Fruit fly (Drosophila melanogaster) whole organism, embryonic: ENCODE measurements around the gene Bgb.

ENCODE experiments used
- Adf1 ChIP-seq: fragments of 200-800 bp; sonication (Bioruptor generic); IDR thresholded peaks from 2 replicates; pipeline ENCODE4 v1.3.6; 2022; ENCODE audit warnings: missing biosample characterization, missing genetic modification characterization
- Atf3 ChIP-seq: fragments of 200-800 bp; sonication (Bioruptor generic); optimal IDR thresholded peaks from 3 replicates; lab custom pipeline; 2016; ENCODE audit warnings: missing biosample characterization, missing genetic modification characterization
- CG10209 ChIP-seq: fragments of 200-800 bp; sonication (Bioruptor generic); optimal IDR thresholded peaks from 3 replicates; lab custom pipeline; 2017; ENCODE audit warnings: missing biosample characterization, mild to moderate bottlenecking, missing genetic modification characterization, missing genetic modification reagents
- CG1024 ChIP-seq: fragments of 200-800 bp; sonication (Bioruptor generic); IDR thresholded peaks from 2 replicates; pipeline ENCODE4 v1.3.6; 2022; ENCODE audit warnings: missing biosample characterization, missing genetic modification characterization
- CG11093 ChIP-seq: fragments of 200-800 bp; sonication (Bioruptor generic); IDR thresholded peaks from 3 replicates; pipeline ENCODE4 v1.3.6; 2022; ENCODE audit warnings: missing biosample characterization, missing genetic modification characterization
- CG12236 ChIP-seq: fragments of 200-800 bp; sonication (Bioruptor generic); optimal IDR thresholded peaks from 2 replicates; lab custom pipeline; 2016; ENCODE audit warnings: missing biosample characterization, missing genetic modification characterization
- CG12769 ChIP-seq: fragments of 200-800 bp; sonication (Bioruptor generic); optimal IDR thresholded peaks from 2 replicates; lab custom pipeline; 2019; ENCODE audit warnings: missing biosample characterization, mild to moderate bottlenecking, missing genetic modification characterization, moderate library complexity
- CG15269 ChIP-seq: fragments of 200-800 bp; sonication (Bioruptor generic); optimal IDR thresholded peaks from 2 replicates; lab custom pipeline; 2018; ENCODE audit warnings: missing biosample characterization, mild to moderate bottlenecking, missing genetic modification characterization, moderate library complexity
- CG16815 ChIP-seq: fragments of 200-800 bp; sonication (Bioruptor generic); optimal IDR thresholded peaks from 3 replicates; lab custom pipeline; 2017; ENCODE audit warnings: missing biosample characterization, mild to moderate bottlenecking, missing genetic modification characterization
- CG17612 ChIP-seq: fragments of 200-800 bp; sonication (Bioruptor generic); IDR thresholded peaks from 2 replicates; pipeline ENCODE4 v1.3.6; 2022; ENCODE audit warnings: missing biosample characterization, missing genetic modification characterization
- CG1792 ChIP-seq: fragments of 200-800 bp; sonication (Bioruptor generic); optimal IDR thresholded peaks from 2 replicates; lab custom pipeline; 2016; ENCODE audit warnings: missing biosample characterization, missing genetic modification characterization
- CG18619 ChIP-seq: fragments of 200-800 bp; sonication (Bioruptor generic); optimal IDR thresholded peaks from 3 replicates; lab custom pipeline; 2017; ENCODE audit warnings: missing biosample characterization, mild to moderate bottlenecking, missing genetic modification characterization
- CG18764 ChIP-seq: fragments of 200-800 bp; sonication (Bioruptor generic); optimal IDR thresholded peaks from 3 replicates; lab custom pipeline; 2016; ENCODE audit warnings: missing biosample characterization, missing genetic modification characterization
- CG2199 ChIP-seq: fragments of 200-800 bp; sonication (Bioruptor generic); IDR thresholded peaks from 3 replicates; pipeline ENCODE4 v1.3.6; 2022; ENCODE audit warnings: missing biosample characterization, missing genetic modification characterization
- CG3163 ChIP-seq: fragments of 200-800 bp; sonication (Bioruptor generic); optimal IDR thresholded peaks from 3 replicates; lab custom pipeline; 2016; ENCODE audit warnings: missing biosample characterization, missing genetic modification characterization
- CG3726 ChIP-seq: fragments of 200-800 bp; sonication (Bioruptor generic); IDR thresholded peaks from 3 replicates; pipeline ENCODE4, ENCODE4 v1.3.6; 2022; ENCODE audit warnings: missing biosample characterization, missing genetic modification characterization
- CG4424 ChIP-seq: fragments of 200-800 bp; sonication (Bioruptor generic); optimal IDR thresholded peaks from 3 replicates; lab custom pipeline; 2016; ENCODE audit warnings: missing biosample characterization, missing genetic modification characterization
- CG6272 ChIP-seq: fragments of 200-800 bp; sonication (Bioruptor generic); IDR thresholded peaks from 2 replicates; pipeline ENCODE4 v1.3.6; 2022; ENCODE audit warnings: missing biosample characterization, missing genetic modification characterization
- CG6689 ChIP-seq: fragments of 200-800 bp; sonication (Bioruptor generic); IDR thresholded peaks from 2 replicates; pipeline ENCODE4 v1.3.6; 2022; ENCODE audit warnings: missing biosample characterization, missing genetic modification characterization
- D19A ChIP-seq: fragments of 200-800 bp; optimal IDR thresholded peaks from 3 replicates; lab custom pipeline; 2019; ENCODE audit warnings: missing biosample characterization, mild to moderate bottlenecking, missing genetic modification characterization, moderate library complexity
- Dfd ChIP-seq, 2 experiments: fragments of >200 bp; optimal IDR thresholded peaks; 2 replicates each; lab custom pipeline; 2017; ENCODE audit warnings: missing biosample characterization in 2 of 2, missing genetic modification characterization in 2 of 2
- Dip3 ChIP-seq: fragments of 200-800 bp; sonication (Bioruptor generic); optimal IDR thresholded peaks from 3 replicates; lab custom pipeline; 2016; ENCODE audit warnings: missing biosample characterization, missing genetic modification characterization
- HHEX ChIP-seq: fragments of 200-800 bp; sonication (Bioruptor generic); optimal IDR thresholded peaks from 3 replicates; lab custom pipeline; 2017; ENCODE audit warnings: missing biosample characterization, mild to moderate bottlenecking, missing genetic modification characterization, missing genetic modification reagents
- MESR4 ChIP-seq: fragments of 200-800 bp; sonication (Bioruptor generic); optimal IDR thresholded peaks from 2 replicates; lab custom pipeline; 2018; ENCODE audit warnings: missing biosample characterization, mild to moderate bottlenecking, missing genetic modification characterization, moderate library complexity
- Mrtf ChIP-seq: fragments of 200-800 bp; sonication (Bioruptor generic); IDR thresholded peaks from 3 replicates; pipeline ENCODE4 v1.3.6; 2022; ENCODE audit warnings: missing biosample characterization, missing genetic modification characterization
- Nf-YC ChIP-seq: fragments of 200-800 bp; optimal IDR thresholded peaks from 3 replicates; lab custom pipeline; 2019; ENCODE audit warnings: missing biosample characterization, mild to moderate bottlenecking, missing genetic modification characterization, moderate library complexity
- Ravus ChIP-seq: fragments of 200-800 bp; sonication (Bioruptor generic); IDR thresholded peaks from 2 replicates; pipeline ENCODE4 v1.3.6; 2022; ENCODE audit warnings: missing biosample characterization, missing genetic modification characterization
- Sox100B ChIP-seq: fragments of 200-800 bp; sonication (Bioruptor generic); optimal IDR thresholded peaks from 3 replicates; lab custom pipeline; 2018; ENCODE audit warnings: missing biosample characterization, mild to moderate bottlenecking, missing genetic modification characterization
- Sox102F ChIP-seq: fragments of 200-800 bp; sonication (Bioruptor generic); optimal IDR thresholded peaks from 2 replicates; lab custom pipeline; 2018; ENCODE audit warnings: missing biosample characterization, mild to moderate bottlenecking, missing genetic modification characterization, moderate library complexity
- Stat92E ChIP-seq, 3 experiments: fragments of >200 bp in 2 of 3; fragments of 200-800 bp in 1 of 3; sonication (Bioruptor generic) in 1 of 3; optimal IDR thresholded peaks; 2 replicates each; lab custom pipeline; 2017 to 2019; ENCODE audit warnings: missing biosample characterization in 3 of 3, missing genetic modification characterization in 3 of 3, mild to moderate bottlenecking in 1 of 3, moderate library complexity in 1 of 3
- Xbp1 ChIP-seq: fragments of 200-800 bp; sonication (Bioruptor generic); optimal IDR thresholded peaks from 3 replicates; lab custom pipeline; 2016; ENCODE audit warnings: missing biosample characterization, mild to moderate bottlenecking, missing genetic modification characterization
- ap ChIP-seq: fragments of 200-800 bp; sonication (Bioruptor generic); IDR thresholded peaks from 2 replicates; pipeline ENCODE4 v1.3.6; 2022; ENCODE audit warnings: missing biosample characterization, missing genetic modification characterization
- chinmo ChIP-seq: fragments of 200-800 bp; sonication (Bioruptor generic); IDR thresholded peaks from 4 replicates; pipeline ENCODE4 v1.3.6; 2022; ENCODE audit warnings: missing biosample characterization, missing genetic modification characterization; ENCODE audit not compliant: partially characterized antibody
- ci ChIP-seq: fragments of 200-800 bp; sonication (Bioruptor generic); IDR thresholded peaks from 3 replicates; pipeline ENCODE4 v1.3.6; 2022; ENCODE audit warnings: missing biosample characterization, missing genetic modification characterization
- dati ChIP-seq: fragments of 200-800 bp; sonication (Bioruptor generic); IDR thresholded peaks from 2 replicates; pipeline ENCODE4 v1.3.6; 2022; ENCODE audit warnings: missing biosample characterization, missing genetic modification characterization
- kay ChIP-seq: fragments of 200-800 bp; sonication (Bioruptor generic); optimal IDR thresholded peaks from 2 replicates; lab custom pipeline; 2016; ENCODE audit warnings: missing biosample characterization, missing genetic modification characterization
- lilli ChIP-seq: fragments of 200-800 bp; sonication (Bioruptor generic); optimal IDR thresholded peaks from 3 replicates; lab custom pipeline; 2016; ENCODE audit warnings: missing biosample characterization, missing genetic modification characterization
- lov ChIP-seq, 2 experiments: fragments of 200-800 bp in 1 of 2; fragments of >200 bp in 1 of 2; sonication (Bioruptor generic) in 1 of 2; IDR thresholded peaks in 1 of 2; optimal IDR thresholded peaks in 1 of 2; 2 replicates in 1 of 2; 3 replicates in 1 of 2; pipeline versions ENCODE4 v1.3.6 to Lab custom; 2017 to 2022; ENCODE audit warnings: missing biosample characterization in 1 of 2, missing genetic modification characterization in 1 of 2
- p53 ChIP-seq: fragments of 200-800 bp; sonication (Bioruptor generic); optimal IDR thresholded peaks from 2 replicates; lab custom pipeline; 2016; ENCODE audit warnings: missing biosample characterization, missing genetic modification characterization
- pb ChIP-seq: fragments of 200-800 bp; sonication (Bioruptor generic); optimal IDR thresholded peaks from 3 replicates; lab custom pipeline; 2016; ENCODE audit warnings: missing biosample characterization, missing genetic modification characterization
- ranshi ChIP-seq: fragments of 200-800 bp; sonication (Bioruptor generic); IDR thresholded peaks from 2 replicates; pipeline ENCODE4 v1.3.6; 2022; ENCODE audit warnings: missing biosample characterization, missing genetic modification characterization
- repo ChIP-seq: fragments of 200-800 bp; sonication (Bioruptor generic); optimal IDR thresholded peaks from 2 replicates; lab custom pipeline; 2016; ENCODE audit warnings: missing biosample characterization, missing genetic modification characterization
- sens-2 ChIP-seq: fragments of 200-800 bp; sonication (Bioruptor generic); IDR thresholded peaks from 2 replicates; pipeline ENCODE4 v1.3.6; 2022; ENCODE audit warnings: missing biosample characterization, missing genetic modification characterization
- seq ChIP-seq: fragments of 200-800 bp; sonication (Bioruptor generic); IDR thresholded peaks from 2 replicates; pipeline ENCODE4 v1.3.6; 2022; ENCODE audit warnings: missing biosample characterization, missing genetic modification characterization
- sima ChIP-seq: fragments of 200-800 bp; sonication (Bioruptor generic); optimal IDR thresholded peaks from 2 replicates; lab custom pipeline; 2016; ENCODE audit warnings: missing biosample characterization, missing genetic modification characterization
- ssp ChIP-seq: fragments of 200-800 bp; sonication (Bioruptor generic); IDR thresholded peaks from 2 replicates; pipeline ENCODE4 v1.3.6; 2022; ENCODE audit warnings: missing biosample characterization, missing genetic modification characterization
- tgo ChIP-seq: fragments of 200-800 bp; sonication (Bioruptor generic); IDR thresholded peaks from 3 replicates; pipeline ENCODE4 v1.3.6; 2022; ENCODE audit warnings: missing biosample characterization, missing genetic modification characterization
- tx ChIP-seq: fragments of 200-800 bp; sonication (Bioruptor generic); optimal IDR thresholded peaks from 2 replicates; lab custom pipeline; 2016; ENCODE audit warnings: missing biosample characterization, missing genetic modification characterization
- wor ChIP-seq: fragments of 200-800 bp; sonication (Bioruptor generic); IDR thresholded peaks from 2 replicates; pipeline ENCODE4 v1.3.6; 2022; ENCODE audit warnings: missing biosample characterization, missing genetic modification characterization
- z ChIP-seq: fragments of 200-800 bp; sonication (Bioruptor generic); IDR thresholded peaks from 3 replicates; pipeline ENCODE4 v1.3.6; 2022; ENCODE audit warnings: missing biosample characterization, missing genetic modification characterization
- zf30C ChIP-seq: fragments of 200-800 bp; sonication (Bioruptor generic); optimal IDR thresholded peaks from 3 replicates; lab custom pipeline; 2018; ENCODE audit warnings: missing biosample characterization, mild to moderate bottlenecking, missing genetic modification characterization

Bgb gene

dm6 chr3L:1629064-1629777, 10.3 kb upstream of the Bgb start, which contains the start of gene GC (continued):
- TF ChIP-seq Stat92E (GFP tag; optimal IDR thresholded peaks at IDR 0.05; lab: Kevin White, UChicago), result no peak
- TF ChIP-seq lov (optimal IDR thresholded peaks at IDR 0.05; lab: Kevin White, UChicago), result no peak
- no peak for TF ChIP-seq lov (GFP tag; IDR thresholded peaks at IDR 0.05; lab: Robert Waterston, UW)
- TF ChIP-seq dati (GFP tag; lab: Robert Waterston, UW), result no peak
- no peak for TF ChIP-seq CG15269 (tag; lab: Kevin White, UChicago)
- TF ChIP-seq Ravus (GFP tag; lab: Robert Waterston, UW), result no peak
- TF ChIP-seq repo (GFP tag; lab: Kevin White, UChicago), result no peak
- TF ChIP-seq CG3726, result no peak
- TF ChIP-seq ssp (GFP tag; lab: Robert Waterston, UW), result no peak
- TF ChIP-seq CG1024 (GFP tag; lab: Robert Waterston, UW), result no peak
- no peak for TF ChIP-seq Nf-YC
- no peak for TF ChIP-seq p53 (GFP tag; lab: Kevin White, UChicago)
- no peak for TF ChIP-seq MESR4 (GFP tag; lab: Kevin White, UChicago)
- TF ChIP-seq CG11093 (GFP tag; lab: Robert Waterston, UW), result no peak
- no peak for TF ChIP-seq CG18764 (GFP tag; lab: Kevin White, UChicago)
- peak; percentile 26 for TF ChIP-seq Sox102F (GFP tag; lab: Kevin White, UChicago)
- TF ChIP-seq CG17612 (GFP tag; lab: Robert Waterston, UW), result no peak
- no peak for TF ChIP-seq Xbp1 (GFP tag; lab: Kevin White, UChicago)
- TF ChIP-seq tx (GFP tag; lab: Kevin White, UChicago), result no peak
- TF ChIP-seq CG6272 (GFP tag; lab: Robert Waterston, UW), result no peak
- no peak for TF ChIP-seq wor (GFP tag; lab: Robert Waterston, UW)
- no peak for TF ChIP-seq CG1792
- TF ChIP-seq CG2199 (GFP tag; lab: Robert Waterston, UW), result no peak
- TF ChIP-seq chinmo (GFP tag; lab: Robert Waterston, UW), result no peak
- 0 out of 3 replicates have a peak, but pooled peaks have one; percentile 21 for TF ChIP-seq Mrtf
- TF ChIP-seq ci, result peak; percentile 39; the same call in 1 of the 3 replicates
- TF ChIP-seq CG4424 (GFP tag; lab: Kevin White, UChicago), result no peak
- TF ChIP-seq z, result no peak
- no peak for TF ChIP-seq zf30C
- TF ChIP-seq CG12236, result no peak
- no peak for TF ChIP-seq Sox100B (GFP tag; lab: Kevin White, UChicago)
- peak; percentile 32; the same call in 1 of the 2 replicates for TF ChIP-seq CG6689 (GFP tag; lab: Robert Waterston, UW)
- no peak for TF ChIP-seq Adf1
- TF ChIP-seq pb (GFP tag; lab: Kevin White, UChicago), result no peak
- peak; percentile 49 for TF ChIP-seq lilli (GFP tag; lab: Kevin White, UChicago)
- no peak for TF ChIP-seq CG3163
- no peak for TF ChIP-seq tgo (GFP tag; lab: Robert Waterston, UW)
- no peak for TF ChIP-seq kay (GFP tag; lab: Kevin White, UChicago)
- no peak for TF ChIP-seq CG12769 (tag; lab: Kevin White, UChicago)
- peak; percentile 4 for TF ChIP-seq Dip3
- no peak for TF ChIP-seq ranshi (GFP tag; lab: Robert Waterston, UW)
- TF ChIP-seq CG16815 (GFP tag; lab: Kevin White, UChicago), result no peak
- TF ChIP-seq Dfd (GFP tag; optimal IDR thresholded peaks at IDR 0.05; lab: Kevin White, UChicago), result no peak
- TF ChIP-seq CG18619 (GFP tag; lab: Kevin White, UChicago), result no peak
- TF ChIP-seq D19A (tag; lab: Kevin White, UChicago), result no peak
- no peak for TF ChIP-seq Atf3
- no peak for TF ChIP-seq sens-2 (GFP tag; lab: Robert Waterston, UW)
- TF ChIP-seq sima (GFP tag; lab: Kevin White, UChicago), result no peak
- no peak for TF ChIP-seq seq
- TF ChIP-seq HHEX (GFP tag; lab: Kevin White, UChicago), result no peak
- TF ChIP-seq ap, result no peak
- peak; percentile 26 for TF ChIP-seq CG10209 (GFP tag; lab: Kevin White, UChicago)
